Worm (Caenorhabditis elegans): ENCODE results near the gene F32D8.5.

Gene F32D8.5

ce11 chrV:10890980-10891379 lies 3.6 kb upstream of the F32D8.5 start, which contains the start of gene F32D8.12:
Gene F32D8.12, minus strand, starts transcription at chrV:10891027.
- TF ChIP-seq bed-3 (GFP tag; optimal IDR thresholded peaks at IDR 0.05), result no peak
- TF ChIP-seq drap-1 (GFP tag; optimal IDR thresholded peaks at IDR 0.05), result no peak
- TF ChIP-seq sptf-1 (tag; optimal IDR thresholded peaks at IDR 0.05), result no peak
- TF ChIP-seq nhr-76 (tag; optimal IDR thresholded peaks at IDR 0.05), result no peak
- no peak for TF ChIP-seq lsy-2 (tag; optimal IDR thresholded peaks at IDR 0.05)
- TF ChIP-seq nhr-2 (tag; optimal IDR thresholded peaks at IDR 0.05), result no peak
- no peak for TF ChIP-seq hlh-1 (tag; optimal IDR thresholded peaks at IDR 0.05)
- no peak for TF ChIP-seq sem-2 (GFP tag; optimal IDR thresholded peaks at IDR 0.05)
- no peak for TF ChIP-seq ham-2 (GFP tag; optimal IDR thresholded peaks at IDR 0.05)
- no peak for TF ChIP-seq M03D4.4 (tag; optimal IDR thresholded peaks at IDR 0.05)
- TF ChIP-seq nhr-28 (tag; optimal IDR thresholded peaks at IDR 0.05), result no peak
- no peak for TF ChIP-seq elt-1 (tag; optimal IDR thresholded peaks at IDR 0.05; ENCODE audit: borderline replicate concordance, insufficient read depth)
- TF ChIP-seq mab-5 (tag; optimal IDR thresholded peaks at IDR 0.05), result no peak
- no peak for TF ChIP-seq lin-32 (GFP tag; optimal IDR thresholded peaks at IDR 0.05)
- no peak for TF ChIP-seq snpc-4 (tag; optimal IDR thresholded peaks at IDR 0.05)
- TF ChIP-seq pha-4 (tag; optimal IDR thresholded peaks at IDR 0.05), result no peak
- TF ChIP-seq nhr-12 (tag; optimal IDR thresholded peaks at IDR 0.05), result no peak
- no peak for TF ChIP-seq ceh-39 (tag; optimal IDR thresholded peaks at IDR 0.05)

- TF ChIP-seq mls-2 (tag; optimal IDR thresholded peaks at IDR 0.05), result no peak
- no peak for TF ChIP-seq unc-120 (tag; optimal IDR thresholded peaks at IDR 0.05; ENCODE audit: poor library complexity, severe bottlenecking)
- no peak for TF ChIP-seq zip-8 (tag; optimal IDR thresholded peaks at IDR 0.05)
- TF ChIP-seq nhr-12 (tag; optimal IDR thresholded peaks at IDR 0.05), result no peak
- TF ChIP-seq M03D4.4 (tag; optimal IDR thresholded peaks at IDR 0.05), result no peak
- TF ChIP-seq bed-3 (GFP tag; optimal IDR thresholded peaks at IDR 0.05), result no peak
Observed at ce11 chrV:10893510-10894128, 981 bp upstream of the F32D8.5 start, which contains the start of gene F32D8.4. Gene F32D8.4, minus strand, starts transcription at chrV:10893560.

ce11 chrV:10896295-10896694 lies 1.7 kb downstream of the F32D8.5 start, which contains the start of gene F32D8.13:
Gene F32D8.13, minus strand, starts transcription at chrV:10896543.
- TF ChIP-seq elt-3 (tag; optimal IDR thresholded peaks at IDR 0.05), result no peak
- TF ChIP-seq ces-1 (GFP tag; optimal IDR thresholded peaks at IDR 0.05), result no peak
- no peak for TF ChIP-seq sem-2 (GFP tag; optimal IDR thresholded peaks at IDR 0.05)
- TF ChIP-seq cnd-1 (tag; optimal IDR thresholded peaks at IDR 0.05), result no peak
- no peak for TF ChIP-seq snpc-4 (tag; optimal IDR thresholded peaks at IDR 0.05)
- no peak for TF ChIP-seq lin-32 (GFP tag; optimal IDR thresholded peaks at IDR 0.05)
- TF ChIP-seq nhr-2 (tag; optimal IDR thresholded peaks at IDR 0.05), result no peak
- TF ChIP-seq unc-39 (tag; optimal IDR thresholded peaks at IDR 0.05), result no peak
- TF ChIP-seq nhr-12 (tag; optimal IDR thresholded peaks at IDR 0.05), result no peak
- TF ChIP-seq sptf-1 (tag; optimal IDR thresholded peaks at IDR 0.05), result no peak
- TF ChIP-seq ceh-43 (GFP tag; optimal IDR thresholded peaks at IDR 0.05), result no peak
- TF ChIP-seq nhr-237 (tag; optimal IDR thresholded peaks at IDR 0.05), result no peak
- TF ChIP-seq tbx-8 (GFP tag; optimal IDR thresholded peaks at IDR 0.05), result no peak
- TF ChIP-seq unc-120 (tag; optimal IDR thresholded peaks at IDR 0.05; ENCODE audit: poor library complexity, severe bottlenecking), result no peak
- TF ChIP-seq lin-13 (tag; optimal IDR thresholded peaks at IDR 0.05), result no peak
- TF ChIP-seq nhr-28 (tag; optimal IDR thresholded peaks at IDR 0.05), result no peak
- TF ChIP-seq mab-5 (tag; optimal IDR thresholded peaks at IDR 0.05), result no peak
- TF ChIP-seq ztf-11 (tag; optimal IDR thresholded peaks at IDR 0.05), result no peak
- no peak for TF ChIP-seq ceh-39 (tag; optimal IDR thresholded peaks at IDR 0.05)

- TF ChIP-seq tbx-8 (GFP tag; optimal IDR thresholded peaks at IDR 0.05), result no peak
- TF ChIP-seq cnd-1 (tag; optimal IDR thresholded peaks at IDR 0.05), result no peak
- TF ChIP-seq nhr-76 (tag; optimal IDR thresholded peaks at IDR 0.05), result no peak
- TF ChIP-seq flh-1 (GFP tag; optimal IDR thresholded peaks at IDR 0.05), result no peak
- TF ChIP-seq lin-13 (tag; optimal IDR thresholded peaks at IDR 0.05), result no peak
- no peak for TF ChIP-seq sem-2 (GFP tag; optimal IDR thresholded peaks at IDR 0.05)
- no peak for TF ChIP-seq M03D4.4 (tag; optimal IDR thresholded peaks at IDR 0.05)
- no peak for TF ChIP-seq nhr-2 (tag; optimal IDR thresholded peaks at IDR 0.05)
- TF ChIP-seq ztf-11 (tag; optimal IDR thresholded peaks at IDR 0.05), result no peak
- no peak for TF ChIP-seq mls-2 (tag; optimal IDR thresholded peaks at IDR 0.05)
- no peak for TF ChIP-seq ham-2 (GFP tag; optimal IDR thresholded peaks at IDR 0.05)
- TF ChIP-seq lsy-2 (tag; optimal IDR thresholded peaks at IDR 0.05), result no peak
- no peak for TF ChIP-seq mep-1 (tag; optimal IDR thresholded peaks at IDR 0.05)
- TF ChIP-seq nhr-237 (tag; optimal IDR thresholded peaks at IDR 0.05), result no peak
- TF ChIP-seq drap-1 (GFP tag; optimal IDR thresholded peaks at IDR 0.05), result no peak
- no peak for TF ChIP-seq nhr-12 (tag; optimal IDR thresholded peaks at IDR 0.05)
- no peak for TF ChIP-seq ceh-83 (GFP tag; optimal IDR thresholded peaks at IDR 0.05)
- no peak for TF ChIP-seq unc-120 (tag; optimal IDR thresholded peaks at IDR 0.05; ENCODE audit: poor library complexity, severe bottlenecking)
- no peak for TF ChIP-seq unc-39 (tag; optimal IDR thresholded peaks at IDR 0.05)
- TF ChIP-seq ceh-39 (tag; optimal IDR thresholded peaks at IDR 0.05), result no peak
Observed at ce11 chrV:10896706-10897105, 2.1 kb downstream of the F32D8.5 start.

All from whole organism, mixed stage, embryonic.